Worm (Caenorhabditis elegans) whole organism, L2 larva: Measurements from ENCODE around the gene F54A3.5.

Experiments used
- C34F6.9 ChIP-seq: fragments of 150-350 bp; optimal IDR thresholded peaks from 2 replicates; lab custom pipeline; 2014; ENCODE audit warnings: missing biosample characterization, missing genetic modification characterization
- F13H6.1 ChIP-seq: sonication (generic microtip); optimal IDR thresholded peaks from 2 replicates; lab custom pipeline; 2016; ENCODE audit warnings: missing genetic modification characterization, missing compliant biosample characterization
- Y55F3AM.14 ChIP-seq: fragments of 200-800 bp; sonication (Bioruptor generic); optimal IDR thresholded peaks from 2 replicates; lab custom pipeline; 2018; ENCODE audit warnings: mild to moderate bottlenecking, missing genetic modification characterization, missing compliant biosample characterization
- ama-1 ChIP-seq: fragments of 150-350 bp; optimal IDR thresholded peaks from 2 replicates; lab custom pipeline; 2018; ENCODE audit warnings: inconsistent platforms
- blmp-1 ChIP-seq: sonication (generic microtip); optimal IDR thresholded peaks from 2 replicates; lab custom pipeline; 2017; ENCODE audit warnings: missing genetic modification characterization, mild to moderate bottlenecking, missing compliant biosample characterization, antibody characterized with exemption, moderate library complexity; ENCODE audit not compliant: insufficient read depth
- ceh-16 ChIP-seq: fragments of 150-350 bp; optimal IDR thresholded peaks from 2 replicates; lab custom pipeline; 2014; ENCODE audit warnings: missing biosample characterization, missing genetic modification characterization
- ceh-82 ChIP-seq: fragments of 150-350 bp; optimal IDR thresholded peaks from 2 replicates; lab custom pipeline; 2014; ENCODE audit warnings: missing biosample characterization, missing genetic modification characterization
- crh-2 ChIP-seq: sonication (generic microtip); optimal IDR thresholded peaks from 2 replicates; lab custom pipeline; 2017; ENCODE audit warnings: missing biosample characterization, missing genetic modification characterization
- dmd-4 ChIP-seq: sonication (generic microtip); optimal IDR thresholded peaks from 2 replicates; lab custom pipeline; 2017; ENCODE audit warnings: missing biosample characterization, missing genetic modification characterization
- elt-1 ChIP-seq: fragments of 150-350 bp; optimal IDR thresholded peaks from 2 replicates; lab custom pipeline; 2014; ENCODE audit warnings: missing biosample characterization, missing genetic modification characterization
- elt-3 ChIP-seq: sonication (generic microtip); optimal IDR thresholded peaks from 2 replicates; lab custom pipeline; 2017; ENCODE audit warnings: missing biosample characterization, missing genetic modification characterization
- gmeb-1 ChIP-seq: fragments of 150-350 bp; optimal IDR thresholded peaks from 2 replicates; lab custom pipeline; 2014; ENCODE audit warnings: missing biosample characterization, missing genetic modification characterization
- lin-11 ChIP-seq: fragments of 150-350 bp; sonication (generic microtip); optimal IDR thresholded peaks from 2 replicates; lab custom pipeline; 2014; ENCODE audit warnings: missing biosample characterization, missing genetic modification characterization, inconsistent platforms, mixed read lengths
- lin-13 ChIP-seq: fragments of 150-350 bp; optimal IDR thresholded peaks from 2 replicates; lab custom pipeline; 2014; ENCODE audit warnings: missing biosample characterization, missing genetic modification reagents, missing genetic modification characterization
- lin-39 ChIP-seq: fragments of 150-350 bp; optimal IDR thresholded peaks from 2 replicates; lab custom pipeline; 2014; ENCODE audit warnings: missing biosample characterization, missing genetic modification reagents, missing genetic modification characterization
- lsy-2 ChIP-seq, 2 experiments: fragments of 150-350 bp in 1 of 2; sonication (generic microtip) in 1 of 2; optimal IDR thresholded peaks; 2 replicates each; lab custom pipeline; 2014 to 2017; ENCODE audit warnings: missing biosample characterization in 2 of 2, missing genetic modification characterization in 2 of 2
- mab-5 ChIP-seq: fragments of 150-350 bp; optimal IDR thresholded peaks from 2 replicates; lab custom pipeline; 2014; ENCODE audit warnings: missing biosample characterization, missing genetic modification characterization
- mdl-1 ChIP-seq, 2 experiments: fragments of 150-350 bp in 1 of 2; sonication (generic microtip) in 1 of 2; optimal IDR thresholded peaks; 2 replicates each; lab custom pipeline; 2017; ENCODE audit warnings: missing biosample characterization in 2 of 2, missing genetic modification characterization in 2 of 2
- nhr-10 ChIP-seq: sonication (generic microtip); optimal IDR thresholded peaks from 2 replicates; lab custom pipeline; 2017; ENCODE audit warnings: missing biosample characterization, missing genetic modification characterization
- nhr-129 ChIP-seq: fragments of 150-350 bp; optimal IDR thresholded peaks from 2 replicates; lab custom pipeline; 2014; ENCODE audit warnings: missing biosample characterization, missing genetic modification characterization
- nhr-21 ChIP-seq: fragments of 150-350 bp; optimal IDR thresholded peaks from 2 replicates; lab custom pipeline; 2014; ENCODE audit warnings: missing biosample characterization, missing genetic modification characterization
- nhr-23 ChIP-seq: fragments of 150-350 bp; optimal IDR thresholded peaks from 2 replicates; lab custom pipeline; 2014; ENCODE audit warnings: missing biosample characterization, missing genetic modification reagents, missing genetic modification characterization
- nhr-237 ChIP-seq: fragments of 150-350 bp; optimal IDR thresholded peaks from 2 replicates; lab custom pipeline; 2014; ENCODE audit warnings: missing biosample characterization, missing genetic modification characterization
- nhr-25 ChIP-seq: fragments of 150-350 bp; sonication (generic microtip); optimal IDR thresholded peaks from 3 replicates; lab custom pipeline; 2014; ENCODE audit warnings: missing biosample characterization, missing genetic modification characterization
- nhr-77 ChIP-seq: fragments of 150-350 bp; optimal IDR thresholded peaks from 2 replicates; lab custom pipeline; 2014; ENCODE audit warnings: missing biosample characterization, missing genetic modification characterization
- peb-1 ChIP-seq: fragments of 150-350 bp; optimal IDR thresholded peaks from 2 replicates; lab custom pipeline; 2014; ENCODE audit warnings: missing biosample characterization, missing genetic modification characterization
- sem-4 ChIP-seq: fragments of 150-350 bp; optimal IDR thresholded peaks from 2 replicates; lab custom pipeline; 2014; ENCODE audit warnings: missing biosample characterization, missing genetic modification reagents, missing genetic modification characterization
- sma-3 ChIP-seq: sonication (generic microtip); optimal IDR thresholded peaks from 2 replicates; lab custom pipeline; 2016; ENCODE audit warnings: missing genetic modification reagents, missing genetic modification characterization, missing compliant biosample characterization
- snpc-4 ChIP-seq: fragments of 150-350 bp; optimal IDR thresholded peaks from 2 replicates; lab custom pipeline; 2014; ENCODE audit warnings: missing biosample characterization, missing genetic modification characterization
- unc-55 ChIP-seq: fragments of 150-350 bp; sonication (generic microtip); optimal IDR thresholded peaks from 3 replicates; lab custom pipeline; 2014; ENCODE audit warnings: missing biosample characterization, missing genetic modification reagents, missing genetic modification characterization
- zag-1 ChIP-seq: fragments of 150-350 bp; optimal IDR thresholded peaks from 2 replicates; lab custom pipeline; 2014; ENCODE audit warnings: missing biosample characterization, missing genetic modification characterization
- ztf-11 ChIP-seq: sonication (generic microtip); optimal IDR thresholded peaks from 2 replicates; lab custom pipeline; 2017; ENCODE audit warnings: missing biosample characterization, missing genetic modification characterization
- ztf-4 ChIP-seq: fragments of 150-350 bp; optimal IDR thresholded peaks from 2 replicates; lab custom pipeline; 2014; ENCODE audit warnings: missing biosample characterization, missing genetic modification characterization

The F54A3.5 gene

ce11 chrII:2236352-2236751, 10.8 kb upstream of the F54A3.5 start:
- TF ChIP-seq ztf-11 (tag; lab: Kevin White, UChicago), result no peak
- no peak for TF ChIP-seq mab-5 (tag; lab: Kevin White, UChicago)
- TF ChIP-seq nhr-25 (tag; lab: Kevin White, UChicago), result no peak
- no peak for TF ChIP-seq Y55F3AM.14 (GFP tag; lab: Kevin White, UChicago)
- TF ChIP-seq nhr-23 (tag; lab: Kevin White, UChicago), result no peak
- TF ChIP-seq elt-3 (tag; lab: Kevin White, UChicago), result no peak
- TF ChIP-seq lin-39 (tag; lab: Kevin White, UChicago), result no peak
- no peak for TF ChIP-seq C34F6.9 (tag; lab: Kevin White, UChicago)
- TF ChIP-seq unc-55, result no peak
- no peak for TF ChIP-seq blmp-1 (tag; lab: Kevin White, UChicago)
- TF ChIP-seq crh-2 (tag; lab: Kevin White, UChicago), result no peak
- TF ChIP-seq nhr-21 (tag; lab: Kevin White, UChicago), result no peak
- no peak for TF ChIP-seq ceh-16 (tag; lab: Kevin White, UChicago)
- no peak for TF ChIP-seq sma-3 (GFP tag; lab: Kevin White, UChicago)
- TF ChIP-seq mdl-1 (tag; optimal IDR thresholded peaks at IDR 0.05; lab: Kevin White, UChicago), result no peak
- TF ChIP-seq zag-1 (tag; lab: Kevin White, UChicago), result no peak

ce11 chrII:2233240-2233639, 7.7 kb upstream of the F54A3.5 start, which contains the start of gene cct-3:
TSS of gene cct-3 (plus strand) at chrII:2233540.
- TF ChIP-seq gmeb-1 (tag; lab: Kevin White, UChicago) (no peak), nhr-25 (tag; lab: Kevin White, UChicago) (no peak), mab-5 (tag; lab: Kevin White, UChicago) (no peak)

- peak; percentile 67 to 89 for TF ChIP-seq lsy-2 (tag; optimal IDR thresholded peaks at IDR 0.05; lab: Kevin White, UChicago)
Observed at ce11 chrII:2232429-2232828, 6.9 kb upstream of the F54A3.5 start, which contains the start of gene F54A3.6. TSS of gene F54A3.6 (minus strand) at chrII:2232470.

DNA sequence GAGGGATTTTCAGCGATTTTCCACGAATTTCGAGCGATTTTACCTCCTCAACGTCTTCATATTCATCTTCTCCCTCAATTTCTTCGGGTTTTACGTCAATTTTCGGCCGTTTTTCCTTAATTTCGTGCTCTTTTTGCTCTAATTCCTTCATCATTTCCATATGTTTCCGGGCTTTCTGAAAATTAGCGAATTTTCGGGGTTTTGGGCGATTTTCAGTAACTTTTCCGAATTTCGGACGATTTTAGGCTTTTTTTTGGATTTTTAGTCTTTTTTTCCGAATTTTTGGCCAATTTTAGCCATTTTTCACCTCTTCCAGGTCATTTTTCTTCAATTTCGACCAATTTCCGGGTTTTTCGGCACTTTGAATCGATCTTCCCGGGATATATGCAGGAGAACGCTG, 4.9 kb upstream of the F54A3.5 start:
- no peak for TF ChIP-seq sem-4 (tag; lab: Kevin White, UChicago)
- TF ChIP-seq mab-5 (tag; lab: Kevin White, UChicago), result no peak

DNA sequence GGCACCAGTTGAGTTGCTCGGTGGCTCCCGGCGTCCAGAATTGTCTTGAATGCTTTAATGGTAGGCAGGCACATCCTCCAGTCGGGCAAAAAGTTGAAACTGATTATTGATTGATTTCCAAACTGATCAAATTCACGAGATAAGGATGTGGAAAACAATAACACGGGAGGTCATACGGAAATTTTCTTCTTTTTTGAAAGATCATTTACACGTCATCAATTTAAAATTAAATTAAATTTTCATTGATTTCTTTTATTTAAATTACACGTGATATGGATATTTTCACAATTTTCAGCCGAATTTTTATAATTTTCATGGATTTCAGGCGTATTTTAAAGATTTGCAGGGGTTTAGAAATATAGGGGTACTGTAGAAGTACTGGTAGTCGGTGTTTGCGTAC, 2.0 kb downstream of the F54A3.5 start, which contains the start of gene cbs-2:
cbs-2 (minus strand) TSS at position 101 of the 400 bp plus-strand sequence.
- TF ChIP-seq nhr-77 (no peak), peb-1 (tag; lab: Kevin White, UChicago) (no peak), mab-5 (tag; lab: Kevin White, UChicago) (no peak), lin-11 (no peak), gmeb-1 (tag; lab: Kevin White, UChicago) (no peak), ceh-16 (tag; lab: Kevin White, UChicago) (no peak)

ce11 chrII:2221196-2221896, 4.2 kb downstream of the F54A3.5 start:
- TF ChIP-seq ama-1 (lab: Kevin White, UChicago) (no peak), lin-39 (tag; lab: Kevin White, UChicago) (no peak)

- peak; percentile 19 to 61 for TF ChIP-seq lsy-2 (tag; optimal IDR thresholded peaks at IDR 0.05; lab: Kevin White, UChicago)
- TF ChIP-seq lin-39 (tag; lab: Kevin White, UChicago), result no peak
- TF ChIP-seq crh-2 (tag; lab: Kevin White, UChicago), result no peak
- TF ChIP-seq unc-55, result peak; percentile 82
- no peak for TF ChIP-seq ceh-82 (tag; lab: Kevin White, UChicago)
- peak; percentile 25 for TF ChIP-seq F13H6.1 (tag; lab: Kevin White, UChicago)
- TF ChIP-seq dmd-4 (tag; lab: Kevin White, UChicago), result no peak
- TF ChIP-seq nhr-10 (tag; lab: Kevin White, UChicago), result no peak
- TF ChIP-seq nhr-77, result no peak
- no peak for TF ChIP-seq nhr-237 (tag; lab: Kevin White, UChicago)
- no peak for TF ChIP-seq mab-5 (tag; lab: Kevin White, UChicago)
- TF ChIP-seq C34F6.9 (tag; lab: Kevin White, UChicago), result peak; percentile 54
- no peak for TF ChIP-seq ztf-4 (tag; lab: Kevin White, UChicago)
- no peak for TF ChIP-seq elt-1 (tag; lab: Kevin White, UChicago)
- peak; percentile 35 for TF ChIP-seq lin-13 (GFP tag; lab: Kevin White, UChicago)
- no peak for TF ChIP-seq snpc-4 (tag; lab: Kevin White, UChicago)
- peak; percentile 44 for TF ChIP-seq nhr-129 (tag; lab: Kevin White, UChicago)
- peak; percentile 40 for TF ChIP-seq lin-11
- TF ChIP-seq nhr-25 (tag; lab: Kevin White, UChicago), result no peak
- no peak for TF ChIP-seq sem-4 (tag; lab: Kevin White, UChicago)
Observed at ce11 chrII:2219880-2220279, 5.6 kb downstream of the F54A3.5 start, which contains the start of gene Y59C2A.3. TSS of gene Y59C2A.3 (minus strand) at chrII:2219921.
